Worm (Caenorhabditis elegans): Measurements from ENCODE around the gene T24C4.2.

Gene T24C4.2

DNA sequence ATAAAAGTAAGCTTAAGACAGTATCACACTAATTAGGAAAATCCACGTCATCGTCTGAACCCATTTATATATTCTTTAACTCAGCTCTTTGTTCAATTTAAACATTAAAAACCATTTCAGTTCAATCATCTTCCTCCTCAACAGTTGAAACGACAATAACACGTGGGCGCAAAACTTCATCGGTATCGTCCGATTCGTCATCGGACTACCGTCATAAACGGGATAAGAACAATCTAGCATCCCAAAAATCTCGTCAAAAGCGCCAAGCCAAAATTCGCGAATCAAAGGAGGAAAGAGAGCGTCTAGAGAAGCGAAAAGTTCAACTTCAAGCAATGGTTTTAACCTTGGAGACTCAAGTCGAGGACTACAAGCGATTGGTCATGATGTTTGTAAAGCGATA is 34.6 kb downstream of the T24C4.2 start:
- TF ChIP-seq aly-1 (tag; optimal IDR thresholded peaks at IDR 0.05) (no peak), F13C5.2 (tag; optimal IDR thresholded peaks at IDR 0.05) (no peak), hnd-1 (tag; optimal IDR thresholded peaks at IDR 0.05) (no peak), ets-7 (tag; optimal IDR thresholded peaks at IDR 0.05) (no peak), flt-1 (GFP tag; IDR thresholded peaks at IDR 0.05) (no peak), B0310.2 (tag; optimal IDR thresholded peaks at IDR 0.05) (no peak), hmbx-1 (tag; optimal IDR thresholded peaks at IDR 0.05) (no peak), scrt-1 (GFP tag; IDR thresholded peaks at IDR 0.05) (no peak), hmg-4 (GFP tag; optimal IDR thresholded peaks at IDR 0.05) (no peak)

DNA sequence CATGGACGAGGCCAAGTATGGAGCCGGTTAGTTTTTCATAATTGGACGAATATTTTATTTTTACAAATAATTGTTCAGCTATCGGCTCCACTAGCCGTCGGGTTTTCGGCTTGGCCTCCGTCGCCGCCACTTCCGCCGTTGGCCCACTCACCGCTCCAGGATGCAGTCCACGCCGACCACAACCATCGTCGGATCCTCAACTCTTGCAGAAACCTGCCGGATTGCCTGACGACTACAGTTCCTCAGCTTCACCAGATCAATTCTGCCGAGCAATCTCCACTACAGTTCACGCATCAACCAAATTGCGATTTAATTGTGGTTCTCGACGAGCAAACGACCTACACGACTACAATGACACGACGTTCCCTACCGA is 35.3 kb downstream of the T24C4.2 start:
- no peak for TF ChIP-seq hmbx-1 (tag; optimal IDR thresholded peaks at IDR 0.05)
- no peak for TF ChIP-seq B0310.2 (tag; optimal IDR thresholded peaks at IDR 0.05)
- TF ChIP-seq hmg-4 (GFP tag; optimal IDR thresholded peaks at IDR 0.05) = peak; percentile 18
- no peak for TF ChIP-seq hnd-1 (tag; optimal IDR thresholded peaks at IDR 0.05)
- TF ChIP-seq ceh-36 (tag; optimal IDR thresholded peaks at IDR 0.05) = no peak
- 0 out of 2 replicates have a peak, but pooled peaks have one; percentile 11 for TF ChIP-seq tbx-11 (GFP tag; IDR thresholded peaks at IDR 0.05)
- no peak for TF ChIP-seq ets-7 (tag; optimal IDR thresholded peaks at IDR 0.05)
- no peak for TF ChIP-seq tbx-37 (GFP tag; conservative IDR thresholded peaks at IDR 0.05)

DNA sequence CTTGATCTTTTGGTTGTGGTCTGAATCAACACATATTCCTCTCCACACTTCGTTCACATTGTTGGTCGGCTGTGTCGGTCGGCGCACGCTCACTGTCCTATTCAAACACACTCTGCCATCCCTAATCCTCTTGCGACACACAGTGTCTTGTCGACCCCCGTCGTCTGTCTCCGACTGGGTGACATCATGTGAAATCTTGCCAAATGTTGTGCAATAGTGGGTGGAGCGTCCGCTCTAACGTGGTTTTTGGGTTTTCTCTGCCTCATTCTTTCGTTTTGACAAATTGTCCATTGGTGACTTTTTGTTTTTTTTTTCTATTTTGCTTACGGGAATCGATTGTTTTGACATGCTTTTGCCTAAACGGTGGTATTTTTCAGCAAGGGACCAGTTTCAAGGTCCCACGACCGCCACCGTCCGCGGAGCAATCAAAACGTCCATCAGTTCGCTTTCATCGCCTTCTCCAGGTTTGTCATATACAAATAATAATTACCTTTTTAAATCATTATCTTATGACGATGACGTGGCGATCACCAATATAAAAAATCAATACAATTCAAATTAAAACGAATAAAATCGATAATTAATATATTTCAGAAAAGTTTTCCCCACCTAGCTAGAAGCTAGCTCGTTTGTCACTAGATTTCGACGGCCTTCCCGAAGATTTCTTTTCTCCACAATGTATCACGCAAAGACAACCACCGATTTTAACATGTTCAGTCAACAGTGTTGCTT is 35.9 kb downstream of the T24C4.2 start:
- no peak for TF ChIP-seq pes-1 (GFP tag; IDR thresholded peaks at IDR 0.05)
- TF ChIP-seq hmbx-1 (tag; optimal IDR thresholded peaks at IDR 0.05) = no peak
- peak; percentile 16 for TF ChIP-seq ama-1 (optimal IDR thresholded peaks at IDR 0.05)
- 0 out of 2 replicates have a peak, but pooled peaks have one; percentile 53 for TF ChIP-seq sea-1 (GFP tag; conservative IDR thresholded peaks at IDR 0.05)
- TF ChIP-seq hnd-1 (tag; optimal IDR thresholded peaks at IDR 0.05) = no peak
- TF ChIP-seq ets-7 (tag; optimal IDR thresholded peaks at IDR 0.05) = no peak
- peak; percentile 76 for TF ChIP-seq hmg-4 (GFP tag; optimal IDR thresholded peaks at IDR 0.05)
- TF ChIP-seq F13C5.2 (tag; optimal IDR thresholded peaks at IDR 0.05) = peak; percentile 48
- no peak for TF ChIP-seq ceh-36 (tag; optimal IDR thresholded peaks at IDR 0.05)
- TF ChIP-seq scrt-1 (GFP tag; IDR thresholded peaks at IDR 0.05) = no peak
- TF ChIP-seq B0310.2 (tag; optimal IDR thresholded peaks at IDR 0.05) = no peak
- TF ChIP-seq ceh-13 (GFP tag; optimal IDR thresholded peaks at IDR 0.05) = no peak
- TF ChIP-seq flt-1 (GFP tag; IDR thresholded peaks at IDR 0.05) = peak; percentile 54
- TF ChIP-seq tra-4 (tag; optimal IDR thresholded peaks at IDR 0.05) = no peak
- TF ChIP-seq aly-1 (tag; optimal IDR thresholded peaks at IDR 0.05) = no peak
- 0 out of 2 replicates have a peak, but pooled peaks have one; percentile 13 for TF ChIP-seq tbx-37 (GFP tag; conservative IDR thresholded peaks at IDR 0.05)
- no peak for TF ChIP-seq tbx-11 (GFP tag; IDR thresholded peaks at IDR 0.05)

DNA sequence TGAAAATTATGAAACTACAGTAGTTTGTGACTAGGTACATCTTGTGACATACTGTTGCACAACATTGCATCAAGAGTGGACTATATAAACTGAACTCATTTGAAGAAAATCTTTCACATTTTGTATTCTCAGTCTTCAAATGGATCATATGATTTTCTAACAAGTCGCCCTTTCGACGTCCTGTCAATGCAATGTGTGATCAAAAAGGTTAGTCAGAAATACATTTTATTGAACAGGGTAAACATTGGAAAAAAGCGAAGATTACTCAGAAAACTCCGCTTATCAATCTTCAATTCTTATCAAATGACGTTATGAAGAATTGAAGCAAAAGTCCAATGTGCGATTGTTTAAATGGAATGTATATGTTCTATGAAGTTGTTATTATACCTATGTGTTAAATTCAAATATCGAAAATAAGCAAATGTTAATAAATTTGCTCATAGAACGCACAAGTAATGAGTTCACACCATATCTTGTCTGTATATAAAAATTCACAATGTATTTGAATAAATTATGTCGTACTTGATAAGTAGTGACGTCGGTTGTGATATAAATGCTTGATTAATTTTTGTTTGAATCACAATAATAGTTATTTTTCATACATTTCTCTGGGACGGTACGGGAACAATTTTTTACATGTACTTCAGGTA is 36.8 kb downstream of the T24C4.2 start, which contains the start of gene zip-2:
TSS of gene zip-2 (plus strand) at position 128 of the 650 bp plus-strand sequence.
- no peak for TF ChIP-seq hmg-4 (GFP tag; optimal IDR thresholded peaks at IDR 0.05)

DNA sequence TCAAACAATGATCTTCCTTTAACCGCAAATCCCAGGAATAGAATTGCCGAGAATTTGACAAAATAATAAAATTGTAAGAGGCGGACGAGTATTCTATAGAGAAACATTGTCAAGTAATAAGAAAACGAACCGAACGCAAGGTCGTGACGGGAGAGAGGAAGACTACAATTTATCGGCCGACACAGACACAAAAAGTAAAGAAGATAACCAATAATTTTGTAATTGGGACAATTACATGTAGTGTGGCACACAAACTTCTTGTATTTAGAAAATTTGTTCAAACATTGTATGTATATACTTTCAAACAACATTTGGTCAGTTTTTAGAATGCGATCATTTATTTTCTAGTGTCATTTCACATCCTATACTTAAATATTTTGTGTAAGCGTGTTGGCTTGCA is 37.8 kb downstream of the T24C4.2 start, which contains the start of gene ceeh-1:
TSS of gene ceeh-1 (minus strand) at position 317 of the 400 bp plus-strand sequence.
- TF ChIP-seq aly-1 (tag; optimal IDR thresholded peaks at IDR 0.05) = no peak
- no peak for TF ChIP-seq tbx-37 (GFP tag; conservative IDR thresholded peaks at IDR 0.05)
- TF ChIP-seq hnd-1 (tag; optimal IDR thresholded peaks at IDR 0.05) = no peak
- no peak for TF ChIP-seq B0310.2 (tag; optimal IDR thresholded peaks at IDR 0.05)
- TF ChIP-seq hmbx-1 (tag; optimal IDR thresholded peaks at IDR 0.05) = no peak
- no peak for TF ChIP-seq ama-1 (optimal IDR thresholded peaks at IDR 0.05)
- TF ChIP-seq sea-1 (GFP tag; conservative IDR thresholded peaks at IDR 0.05) = no peak
- no peak for TF ChIP-seq tbx-11 (GFP tag; IDR thresholded peaks at IDR 0.05)
- TF ChIP-seq tra-4 (tag; optimal IDR thresholded peaks at IDR 0.05) = no peak
- TF ChIP-seq flt-1 (GFP tag; IDR thresholded peaks at IDR 0.05) = no peak
- no peak for TF ChIP-seq pes-1 (GFP tag; IDR thresholded peaks at IDR 0.05)
- no peak for TF ChIP-seq ets-7 (tag; optimal IDR thresholded peaks at IDR 0.05)
- TF ChIP-seq ceh-13 (GFP tag; optimal IDR thresholded peaks at IDR 0.05) = no peak
- no peak for TF ChIP-seq ceh-36 (tag; optimal IDR thresholded peaks at IDR 0.05)

DNA sequence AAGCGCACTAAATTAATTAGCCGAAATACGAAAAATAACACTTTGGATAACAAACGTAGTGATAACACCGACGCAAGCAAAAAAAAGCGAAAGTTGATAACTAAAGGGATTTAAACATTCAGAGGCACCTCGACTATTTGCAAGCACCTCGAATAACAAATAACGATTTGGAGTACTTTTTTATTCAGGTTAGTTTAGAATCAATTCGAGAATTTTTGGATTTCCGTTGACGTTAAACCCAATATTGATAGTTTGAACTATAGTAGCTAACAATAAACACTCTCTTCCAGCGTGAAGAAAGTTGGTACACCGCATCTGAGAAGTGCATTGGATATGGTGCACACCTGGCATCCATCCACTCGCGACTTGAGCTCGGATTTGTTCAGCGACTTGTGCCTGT is 44.5 kb downstream of the T24C4.2 start:
- TF ChIP-seq tbx-37 (GFP tag; conservative IDR thresholded peaks at IDR 0.05) = no peak
- TF ChIP-seq flt-1 (GFP tag; IDR thresholded peaks at IDR 0.05) = no peak
- no peak for TF ChIP-seq hmbx-1 (tag; optimal IDR thresholded peaks at IDR 0.05)
- TF ChIP-seq hmg-4 (GFP tag; optimal IDR thresholded peaks at IDR 0.05) = no peak
- no peak for TF ChIP-seq scrt-1 (GFP tag; IDR thresholded peaks at IDR 0.05)
- TF ChIP-seq ama-1 (optimal IDR thresholded peaks at IDR 0.05) = no peak
- TF ChIP-seq ets-7 (tag; optimal IDR thresholded peaks at IDR 0.05) = no peak
- TF ChIP-seq F13C5.2 (tag; optimal IDR thresholded peaks at IDR 0.05) = no peak
- no peak for TF ChIP-seq aly-1 (tag; optimal IDR thresholded peaks at IDR 0.05)
- no peak for TF ChIP-seq B0310.2 (tag; optimal IDR thresholded peaks at IDR 0.05)
- no peak for TF ChIP-seq hnd-1 (tag; optimal IDR thresholded peaks at IDR 0.05)
- no peak for TF ChIP-seq ceh-36 (tag; optimal IDR thresholded peaks at IDR 0.05)
- TF ChIP-seq tbx-11 (GFP tag; IDR thresholded peaks at IDR 0.05) = no peak
- TF ChIP-seq tra-4 (tag; optimal IDR thresholded peaks at IDR 0.05) = no peak
- no peak for TF ChIP-seq sea-1 (GFP tag; conservative IDR thresholded peaks at IDR 0.05)
- TF ChIP-seq pes-1 (GFP tag; IDR thresholded peaks at IDR 0.05) = no peak

DNA sequence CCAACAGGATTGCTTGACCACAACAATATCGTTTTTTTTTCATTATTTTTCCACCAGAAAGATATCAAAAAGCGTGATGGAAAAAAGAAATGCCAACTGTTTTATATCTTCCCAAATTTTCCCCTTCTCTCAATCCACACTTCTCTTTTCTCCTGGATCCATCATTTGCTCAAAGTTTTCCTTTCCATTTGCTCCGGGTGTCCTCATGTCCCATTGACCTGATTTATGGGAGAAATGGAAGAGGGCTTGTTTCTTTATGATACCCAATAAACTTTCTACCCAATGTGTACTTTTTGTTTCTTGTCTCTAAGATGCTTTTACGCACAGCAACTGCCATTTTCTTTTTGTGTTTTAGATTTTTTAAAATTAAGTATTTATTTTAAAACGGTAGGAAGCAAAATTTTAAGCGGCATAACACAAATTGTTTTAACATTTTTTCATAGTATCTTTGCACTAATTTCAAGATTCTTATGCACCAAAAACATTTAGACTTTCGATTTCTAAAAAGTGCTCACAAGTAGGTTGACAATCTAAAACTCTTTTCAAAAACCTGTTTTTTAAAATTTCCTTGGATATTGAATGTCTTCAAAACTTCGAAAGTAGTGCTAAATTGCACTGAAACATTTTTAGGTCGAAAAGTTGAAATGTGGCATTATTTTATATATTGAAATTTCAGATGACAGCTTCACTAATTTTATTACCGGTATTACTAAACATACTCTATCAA is 47.1 kb downstream of the T24C4.2 start, which contains the start of gene clec-149:
TSS of gene clec-149 (plus strand) at position 677 of the 727 bp plus-strand sequence.
- no peak for TF ChIP-seq hmg-4 (GFP tag; optimal IDR thresholded peaks at IDR 0.05)
- no peak for TF ChIP-seq aly-1 (tag; optimal IDR thresholded peaks at IDR 0.05)
- no peak for TF ChIP-seq tbx-11 (GFP tag; IDR thresholded peaks at IDR 0.05)
- no peak for TF ChIP-seq scrt-1 (GFP tag; IDR thresholded peaks at IDR 0.05)
- no peak for TF ChIP-seq sea-1 (GFP tag; conservative IDR thresholded peaks at IDR 0.05)
- TF ChIP-seq pes-1 (GFP tag; IDR thresholded peaks at IDR 0.05) = no peak
- no peak for TF ChIP-seq tra-4 (tag; optimal IDR thresholded peaks at IDR 0.05)
- TF ChIP-seq F13C5.2 (tag; optimal IDR thresholded peaks at IDR 0.05) = no peak
- TF ChIP-seq hmbx-1 (tag; optimal IDR thresholded peaks at IDR 0.05) = no peak
- no peak for TF ChIP-seq ama-1 (optimal IDR thresholded peaks at IDR 0.05)
- no peak for TF ChIP-seq ceh-13 (GFP tag; optimal IDR thresholded peaks at IDR 0.05)
- no peak for TF ChIP-seq B0310.2 (tag; optimal IDR thresholded peaks at IDR 0.05)
- no peak for TF ChIP-seq ceh-36 (tag; optimal IDR thresholded peaks at IDR 0.05)
- no peak for TF ChIP-seq ets-7 (tag; optimal IDR thresholded peaks at IDR 0.05)
